Fruit fly (Drosophila melanogaster): ENCODE data around the gene CG4199.

Gene CG4199

DNA sequence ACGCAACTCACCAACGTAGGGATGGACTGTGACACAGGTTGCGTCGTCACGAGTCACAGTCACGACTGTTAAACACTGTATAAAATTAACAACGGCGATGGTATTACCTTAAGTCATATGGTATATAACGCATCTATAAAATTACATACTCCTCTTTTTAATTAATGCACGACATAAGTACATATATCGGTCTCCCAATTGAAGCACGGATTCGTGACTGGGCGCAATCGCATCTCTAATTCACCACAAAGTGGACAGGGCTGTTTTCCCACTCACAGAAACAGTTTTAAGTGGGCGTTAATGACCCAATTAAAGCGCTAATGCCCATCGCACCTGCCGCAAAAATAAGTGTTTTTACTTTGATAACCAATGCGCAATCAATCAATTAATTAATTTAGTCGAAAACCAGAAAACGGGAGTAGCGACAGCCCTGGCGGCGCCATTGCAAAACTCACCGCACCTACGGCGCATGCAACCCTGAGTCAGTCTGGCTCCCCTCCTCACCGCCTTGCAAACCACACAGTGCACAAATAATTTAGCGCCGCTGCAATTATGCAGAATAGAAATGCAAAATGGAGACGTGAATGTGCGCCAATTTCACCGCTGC, 31.9 kb downstream of the CG4199 start, which contains the start of gene CG4313 (continued):
- TF ChIP-seq sc (optimal IDR thresholded peaks at IDR 0.05) (no peak), sc (GFP tag; optimal IDR thresholded peaks at IDR 0.05) (no peak), pho (GFP tag; optimal IDR thresholded peaks at IDR 0.05) (peak; percentile 62), CG12299 (tag; optimal IDR thresholded peaks at IDR 0.05) (peak; percentile 49), tll (GFP tag; optimal IDR thresholded peaks at IDR 0.05) (peak in 1 of 2 experiments; percentile 34), Oli (tag; optimal IDR thresholded peaks at IDR 0.05) (peak; percentile 34), Lhr (GFP tag; optimal IDR thresholded peaks at IDR 0.05) (peak; percentile 13), seq (GFP tag; IDR thresholded peaks at IDR 0.05) (peak; percentile 30; the same call in 1 of the 2 replicates), Atf6 (GFP tag; IDR thresholded peaks at IDR 0.05) (peak; percentile 55; the same call in 1 of the 2 replicates), pros (GFP tag; optimal IDR thresholded peaks at IDR 0.05) (no peak), ems (GFP tag; optimal IDR thresholded peaks at IDR 0.05) (peak; percentile 66), Pdp1 (GFP tag; optimal IDR thresholded peaks at IDR 0.05) (peak; percentile 71 to 79), Chrac-16 (GFP tag; optimal IDR thresholded peaks at IDR 0.05) (peak; percentile 63), CG4360 (GFP tag; IDR thresholded peaks at IDR 0.05) (no peak), CG18476 (GFP tag; optimal IDR thresholded peaks at IDR 0.05) (peak; percentile 45), btn (GFP tag; optimal IDR thresholded peaks at IDR 0.05) (no peak), chinmo (GFP tag; IDR thresholded peaks at IDR 0.05; ENCODE audit: partially characterized antibody) (peak; percentile 41; the same call in 1 of the 4 replicates), gcm2 (GFP tag; optimal IDR thresholded peaks at IDR 0.05) (no peak), CG4854 (GFP tag; optimal IDR thresholded peaks at IDR 0.05) (peak; percentile 39), CG14710 (tag; optimal IDR thresholded peaks at IDR 0.05) (peak; percentile 70), pb (GFP tag; optimal IDR thresholded peaks at IDR 0.05) (peak; percentile 25), Nf-YA (GFP tag; IDR thresholded peaks at IDR 0.05) (no peak), Sox100B (GFP tag; optimal IDR thresholded peaks at IDR 0.05) (peak; percentile 38), CG9797 (GFP tag; optimal IDR thresholded peaks at IDR 0.05) (peak; percentile 2), slp2 (GFP tag; optimal IDR thresholded peaks at IDR 0.05) (peak; percentile 60), Sry-β (GFP tag; optimal IDR thresholded peaks at IDR 0.05) (peak; percentile 80), odd (GFP tag; optimal IDR thresholded peaks at IDR 0.05) (peak; percentile 28), CG13424 (tag; optimal IDR thresholded peaks at IDR 0.05) (peak; percentile 77), Oaz (GFP tag; IDR thresholded peaks at IDR 0.05) (peak; percentile 53; the same call in 1 of the 2 replicates), lola (GFP tag; optimal IDR thresholded peaks at IDR 0.05) (peak in 1 of 3 experiments; percentile 60), Dek (tag; optimal IDR thresholded peaks at IDR 0.05) (peak; percentile 24), sqz (GFP tag; optimal IDR thresholded peaks at IDR 0.05) (peak; percentile 8), hbn (GFP tag; IDR thresholded peaks at IDR 0.05; ENCODE audit: partially characterized antibody) (peak; percentile 84), trh (GFP tag; optimal IDR thresholded peaks at IDR 0.05) (no peak), CG14965 (GFP tag; optimal IDR thresholded peaks at IDR 0.05; ENCODE audit: borderline replicate concordance) (no peak), CG12659 (GFP tag; optimal IDR thresholded peaks at IDR 0.05) (peak; percentile 59), Gsc (GFP tag; IDR thresholded peaks at IDR 0.05) (no peak), Opbp (GFP tag; IDR thresholded peaks at IDR 0.05; ENCODE audit: partially characterized antibody) (peak; percentile 77), en (GFP tag; optimal IDR thresholded peaks at IDR 0.05) (peak; percentile 65), CG3726 (GFP tag; IDR thresholded peaks at IDR 0.05) (0 out of 3 replicates have a peak, but pooled peaks have one; percentile 33), toy (GFP tag; IDR thresholded peaks at IDR 0.05) (no peak), CoRest (tag; optimal IDR thresholded peaks at IDR 0.05) (peak; percentile 76), Myb (GFP tag; optimal IDR thresholded peaks at IDR 0.05) (peak; percentile 36), CG6683 (GFP tag; optimal IDR thresholded peaks at IDR 0.05) (no peak), B-H2 (GFP tag; optimal IDR thresholded peaks at IDR 0.05) (peak; percentile 58), CG9437 (GFP tag; optimal IDR thresholded peaks at IDR 0.05) (peak; percentile 57), Mes4 (GFP tag; optimal IDR thresholded peaks at IDR 0.05) (peak; percentile 60), Spps (tag; optimal IDR thresholded peaks at IDR 0.05) (peak; percentile 40), Fer2 (tag; optimal IDR thresholded peaks at IDR 0.05) (peak; percentile 50)

Measured in whole organism, embryonic.